Fruit fly (Drosophila melanogaster) Kc167 (cell line): ENCODE data around the gene Arglu1.

Source experiments
- Myc ChIP-seq: fragments of >200 bp; optimal IDR thresholded peaks from 2 replicates; lab custom pipeline; 2017; ENCODE audit warnings: missing external identifiers
- Sin3A ChIP-seq: fragments of >200 bp; optimal IDR thresholded peaks from 2 replicates; lab custom pipeline; 2018; ENCODE audit warnings: missing external identifiers
- h ChIP-seq: fragments of >200 bp; optimal IDR thresholded peaks from 3 replicates; lab custom pipeline; 2018; ENCODE audit warnings: missing external identifiers
- insv ChIP-seq: fragments of >200 bp; optimal IDR thresholded peaks from 3 replicates; lab custom pipeline; 2018; ENCODE audit warnings: missing external identifiers
- psq ChIP-seq: fragments of >200 bp; optimal IDR thresholded peaks from 2 replicates; lab custom pipeline; 2017; ENCODE audit warnings: missing external identifiers
- ttk ChIP-seq: sonication (Bioruptor generic); optimal IDR thresholded peaks from 2 replicates; lab custom pipeline; 2017; ENCODE audit warnings: missing external identifiers

Arglu1 gene

dm6 chr2L:9956993-9957652, 19.2 kb upstream of the Arglu1 start, which contains the start of the genes CG4658 and CG5846:
Gene CG4658, plus strand, starts transcription at chr2L:9957132.
Gene CG5846, minus strand, starts transcription at chr2L:9957237.
- no peak for TF ChIP-seq insv (lab: Kevin White, UChicago)

dm6 chr2L:9954696-9955095, 16.8 kb upstream of the Arglu1 start:
- TF ChIP-seq psq = no peak
- TF ChIP-seq insv (lab: Kevin White, UChicago) = no peak
- TF ChIP-seq ttk = no peak
- no peak for TF ChIP-seq h
- TF ChIP-seq Sin3A (lab: Kevin White, UChicago) = no peak
- TF ChIP-seq Myc (lab: Kevin White, UChicago) = no peak

- TF ChIP-seq psq (no peak), ttk (no peak), Sin3A (lab: Kevin White, UChicago) (no peak), insv (lab: Kevin White, UChicago) (no peak), h (no peak), Myc (lab: Kevin White, UChicago) (no peak)
Measured at dm6 chr2L:9954119-9954518, 16.2 kb upstream of the Arglu1 start, which contains the start of the genes CG13126 and CG4709. Gene CG13126, minus strand, starts transcription at chr2L:9954181. Gene CG4709, plus strand, starts transcription at chr2L:9954325.

dm6 chr2L:9949178-9950062, 11.5 kb upstream of the Arglu1 start:
- TF ChIP-seq Myc (lab: Kevin White, UChicago) (no peak), ttk (no peak), h (no peak), insv (lab: Kevin White, UChicago) (no peak), Sin3A (lab: Kevin White, UChicago) (no peak), psq (no peak)

dm6 chr2L:9948520-9948858, 10.6 kb upstream of the Arglu1 start:
- TF ChIP-seq insv (lab: Kevin White, UChicago) (no peak), psq (no peak), Myc (lab: Kevin White, UChicago) (no peak), h (no peak), Sin3A (lab: Kevin White, UChicago) (no peak), ttk (no peak)

- no peak for TF ChIP-seq insv (lab: Kevin White, UChicago)
- TF ChIP-seq ttk = no peak
Measured at dm6 chr2L:9947738-9948519, 10.0 kb upstream of the Arglu1 start.

dm6 chr2L:9947265-9947664, 9.3 kb upstream of the Arglu1 start, which contains the start of gene CG5853:
Gene CG5853, minus strand, starts transcription at chr2L:9947648.
- TF ChIP-seq Sin3A (lab: Kevin White, UChicago) (no peak), h (no peak), Myc (lab: Kevin White, UChicago) (no peak), insv (lab: Kevin White, UChicago) (no peak), psq (no peak), ttk (no peak)

dm6 chr2L:9946051-9946450, 8.1 kb upstream of the Arglu1 start:
- TF ChIP-seq insv (lab: Kevin White, UChicago) (no peak), ttk (no peak), psq (no peak), Myc (lab: Kevin White, UChicago) (no peak), h (no peak), Sin3A (lab: Kevin White, UChicago) (no peak)

- TF ChIP-seq insv (lab: Kevin White, UChicago) (no peak), psq (no peak), Myc (lab: Kevin White, UChicago) (no peak), Sin3A (lab: Kevin White, UChicago) (no peak)
Measured at dm6 chr2L:9945086-9945485, 7.2 kb upstream of the Arglu1 start.

dm6 chr2L:9943521-9943920, 5.6 kb upstream of the Arglu1 start:
- TF ChIP-seq ttk (no peak), h (no peak), Myc (lab: Kevin White, UChicago) (no peak), Sin3A (lab: Kevin White, UChicago) (no peak), insv (lab: Kevin White, UChicago) (no peak), psq (no peak)

- TF ChIP-seq psq (no peak), Myc (lab: Kevin White, UChicago) (no peak), insv (lab: Kevin White, UChicago) (no peak), ttk (no peak), Sin3A (lab: Kevin White, UChicago) (no peak)
Measured at dm6 chr2L:9938631-9939256, 810 bp upstream of the Arglu1 start, which contains the start of the genes Datp and CG4619. Gene Datp, minus strand, starts transcription at chr2L:9938790. Gene CG4619, plus strand, starts transcription at chr2L:9938863.

dm6 chr2L:9933063-9933462, 4.9 kb downstream of the Arglu1 start, which contains the start of gene Cpr30F:
Gene Cpr30F, minus strand, starts transcription at chr2L:9933163.
- TF ChIP-seq h = no peak
